Worm (Caenorhabditis elegans): ENCODE results near the gene F32D1.8.

DNA sequence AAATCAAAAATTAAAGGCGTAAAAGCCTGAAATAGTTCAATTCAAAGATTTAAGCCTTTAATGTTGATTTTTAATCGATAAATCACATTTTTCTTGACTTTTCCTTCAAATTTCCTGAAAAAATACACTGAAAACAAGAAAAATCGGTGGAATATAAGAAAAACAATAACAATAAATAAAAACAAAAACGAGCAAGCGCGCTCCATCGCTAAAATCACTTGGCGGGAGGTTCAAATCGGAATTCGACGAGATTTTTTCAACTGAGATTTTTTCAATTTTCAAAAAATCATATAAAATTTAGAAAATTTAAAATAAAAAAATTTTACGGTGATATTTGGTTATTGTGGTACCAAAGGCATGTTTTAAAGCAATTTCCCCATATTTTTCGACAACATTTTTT, 38.0 kb downstream of the F32D1.8 start:
- TF ChIP-seq dao-5 (tag; optimal IDR thresholded peaks at IDR 0.05) (no peak), him-1 (tag; optimal IDR thresholded peaks at IDR 0.05) (no peak)

Data from whole organism, L4/young adult.